Fruit fly (Drosophila melanogaster) whole organism, adult: Measurements from ENCODE around the gene CG31075.

ENCODE experiments used
- CG11617 ChIP-seq: fragments of 200-800 bp; sonication (Bioruptor generic); optimal IDR thresholded peaks from 2 replicates; lab custom pipeline; 2017; ENCODE audit warnings: mild to moderate bottlenecking, missing biosample characterization, missing genetic modification reagents, missing genetic modification characterization
- CG12768 ChIP-seq: fragments of 200-800 bp; sonication (Bioruptor generic); optimal IDR thresholded peaks from 2 replicates; lab custom pipeline; 2017; ENCODE audit warnings: missing biosample characterization, missing genetic modification characterization, mild to moderate bottlenecking, moderate library complexity, missing genetic modification reagents
- CG14711 ChIP-seq: fragments of 200-800 bp; sonication (Bioruptor generic); optimal IDR thresholded peaks from 2 replicates; lab custom pipeline; 2018; ENCODE audit warnings: missing biosample characterization, mild to moderate bottlenecking, missing genetic modification characterization, moderate library complexity
- CG1620 ChIP-seq: fragments of 200-800 bp; sonication (Bioruptor generic); optimal IDR thresholded peaks from 2 replicates; lab custom pipeline; 2016; ENCODE audit warnings: missing biosample characterization, missing genetic modification characterization
- CG33017 ChIP-seq: fragments of 200-800 bp; sonication (Bioruptor generic); optimal IDR thresholded peaks from 2 replicates; lab custom pipeline; 2018; ENCODE audit warnings: missing biosample characterization, mild to moderate bottlenecking, missing genetic modification characterization, moderate library complexity
- CG5204 ChIP-seq: fragments of 200-800 bp; sonication (Bioruptor generic); optimal IDR thresholded peaks from 2 replicates; lab custom pipeline; 2016; ENCODE audit warnings: missing biosample characterization, missing genetic modification characterization
- CG7045 ChIP-seq: fragments of 200-800 bp; sonication (Bioruptor generic); optimal IDR thresholded peaks from 2 replicates; lab custom pipeline; 2017; ENCODE audit warnings: missing biosample characterization, mild to moderate bottlenecking, missing genetic modification characterization
- CG7101 ChIP-seq: fragments of 200-800 bp; sonication (Bioruptor generic); optimal IDR thresholded peaks from 2 replicates; lab custom pipeline; 2018; ENCODE audit warnings: missing biosample characterization, mild to moderate bottlenecking, missing genetic modification characterization, moderate library complexity
- Clk ChIP-seq: fragments of 200-800 bp; sonication (Bioruptor generic); optimal IDR thresholded peaks from 2 replicates; lab custom pipeline; 2017; ENCODE audit warnings: missing biosample characterization, missing genetic modification characterization
- Crg-1 ChIP-seq: fragments of 200-800 bp; sonication (Bioruptor generic); optimal IDR thresholded peaks from 2 replicates; lab custom pipeline; 2016; ENCODE audit warnings: missing biosample characterization, missing genetic modification characterization
- Hr96 ChIP-seq: fragments of 200-800 bp; sonication (Bioruptor generic); optimal IDR thresholded peaks from 2 replicates; lab custom pipeline; 2016; ENCODE audit warnings: missing biosample characterization, missing genetic modification characterization
- Mnt ChIP-seq: fragments of 200-800 bp; sonication (Bioruptor generic); optimal IDR thresholded peaks from 2 replicates; lab custom pipeline; 2016; ENCODE audit warnings: missing biosample characterization, mild to moderate bottlenecking, missing genetic modification characterization
- bab1 ChIP-seq: fragments of 200-800 bp; sonication (Bioruptor generic); optimal IDR thresholded peaks from 3 replicates; lab custom pipeline; 2019; ENCODE audit warnings: missing biosample characterization, mild to moderate bottlenecking, missing genetic modification characterization, moderate library complexity
- cic ChIP-seq: fragments of 200-800 bp; sonication (Bioruptor generic); optimal IDR thresholded peaks from 2 replicates; lab custom pipeline; 2017; ENCODE audit warnings: missing biosample characterization, mild to moderate bottlenecking, missing genetic modification characterization, moderate library complexity
- cnc ChIP-seq, 2 experiments: fragments of >200 bp; optimal IDR thresholded peaks; 2 replicates each; lab custom pipeline; 2017
- kay ChIP-seq: fragments of 200-800 bp; sonication (Bioruptor generic); peaks from one replicate; lab custom pipeline; 2016; ENCODE audit warnings: missing biosample characterization, missing genetic modification characterization, borderline replicate concordance
- ovo ChIP-seq: fragments of 200-800 bp; sonication (Bioruptor generic); optimal IDR thresholded peaks from 2 replicates; lab custom pipeline; 2016; ENCODE audit warnings: missing biosample characterization, missing genetic modification characterization
- pad ChIP-seq: fragments of 200-800 bp; sonication (Bioruptor generic); optimal IDR thresholded peaks from 3 replicates; lab custom pipeline; 2017; ENCODE audit warnings: missing biosample characterization, missing genetic modification characterization, mild to moderate bottlenecking, moderate library complexity, missing genetic modification reagents
- tj ChIP-seq: fragments of 200-800 bp; sonication (Bioruptor generic); optimal IDR thresholded peaks from 3 replicates; lab custom pipeline; 2017; ENCODE audit warnings: missing biosample characterization, mild to moderate bottlenecking, missing genetic modification characterization, moderate library complexity
- toe ChIP-seq: fragments of 200-800 bp; sonication (Bioruptor generic); optimal IDR thresholded peaks from 2 replicates; lab custom pipeline; 2016; ENCODE audit warnings: missing biosample characterization, missing genetic modification characterization

CG31075 gene

DNA sequence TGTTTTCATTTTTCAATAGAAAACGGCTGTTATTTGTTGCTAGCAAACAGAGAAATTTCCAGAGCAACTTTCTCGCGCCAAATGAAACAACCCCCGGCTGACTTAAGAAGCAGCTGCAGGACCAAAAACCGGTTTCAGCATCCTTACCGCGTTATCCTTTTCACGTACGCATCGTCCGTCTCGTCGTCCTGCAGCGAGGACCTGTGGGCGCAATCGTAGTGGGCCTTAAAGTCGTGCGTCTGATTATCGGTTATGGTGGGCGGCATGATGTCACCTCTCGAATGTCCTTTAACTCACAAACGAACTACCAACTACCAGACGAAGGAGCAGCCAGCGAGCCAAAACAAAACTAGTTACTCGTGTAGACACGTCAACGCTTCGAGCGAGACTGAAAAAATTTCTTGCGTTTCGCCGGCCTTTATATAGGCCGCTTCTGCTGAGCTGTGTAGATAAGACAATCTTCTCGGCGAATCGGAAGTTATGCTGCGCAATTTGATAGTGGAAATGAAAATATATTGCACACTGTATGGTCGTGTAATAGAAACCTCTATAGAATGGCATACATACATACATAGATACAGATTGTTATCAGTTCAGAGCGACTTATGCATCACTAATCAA is 35.4 kb downstream of the CG31075 start:
- no peak for TF ChIP-seq CG12768 (GFP tag; lab: Kevin White, UChicago)
- TF ChIP-seq ovo (GFP tag; lab: Kevin White, UChicago), result no peak
- TF ChIP-seq Clk, result no peak
- no peak for TF ChIP-seq tj (GFP tag; lab: Kevin White, UChicago)
- no peak for TF ChIP-seq CG14711 (tag; lab: Kevin White, UChicago)
- TF ChIP-seq CG7101 (tag; lab: Kevin White, UChicago), result no peak
- no peak for TF ChIP-seq CG1620
- no peak for TF ChIP-seq CG5204 (GFP tag; lab: Kevin White, UChicago)
- no peak for TF ChIP-seq CG11617 (GFP tag; lab: Kevin White, UChicago)
- no peak for TF ChIP-seq toe (GFP tag; lab: Kevin White, UChicago)
- no peak for TF ChIP-seq CG7045 (GFP tag; lab: Kevin White, UChicago)
- TF ChIP-seq Mnt, result no peak
- TF ChIP-seq pad (GFP tag; lab: Kevin White, UChicago), result no peak
- TF ChIP-seq kay, result no peak
- no peak for TF ChIP-seq Hr96 (GFP tag; lab: Kevin White, UChicago)

DNA sequence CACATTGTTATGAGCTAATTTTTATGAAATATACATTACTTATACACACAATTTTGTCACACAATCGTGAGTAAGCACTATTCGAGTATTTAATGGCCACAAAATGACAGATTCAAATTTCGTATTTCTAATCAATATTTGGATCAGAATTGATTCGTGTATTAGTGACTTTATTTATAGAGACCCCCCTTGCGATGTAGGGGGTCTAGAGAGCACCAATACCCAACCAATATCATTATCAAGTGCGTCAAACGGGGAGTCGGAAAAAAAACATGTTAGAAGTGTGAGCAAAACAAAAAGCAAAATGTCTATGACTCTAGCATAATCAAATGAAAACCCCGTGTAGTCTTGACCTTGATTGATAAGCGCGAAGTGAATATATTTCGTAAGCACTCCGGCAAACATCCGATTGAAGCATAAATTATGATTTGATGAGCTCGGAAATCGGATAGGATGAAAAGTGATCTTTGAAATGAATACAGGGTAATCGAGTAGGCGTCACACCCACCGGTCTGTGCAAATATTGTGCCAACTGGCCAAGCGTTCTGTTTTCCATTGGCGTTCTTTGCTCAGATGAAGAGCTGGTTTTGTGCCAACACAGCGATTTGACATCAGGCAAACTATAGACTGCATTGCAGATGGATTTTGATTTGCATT is 36.0 kb downstream of the CG31075 start:
- TF ChIP-seq CG5204 (GFP tag; lab: Kevin White, UChicago) (no peak), toe (GFP tag; lab: Kevin White, UChicago) (no peak), tj (GFP tag; lab: Kevin White, UChicago) (no peak), Crg-1 (GFP tag; lab: Kevin White, UChicago) (no peak), CG7045 (GFP tag; lab: Kevin White, UChicago) (no peak), ovo (GFP tag; lab: Kevin White, UChicago) (no peak), Clk (no peak), cnc (optimal IDR thresholded peaks at IDR 0.05; lab: Kevin White, UChicago) (no peak), CG12768 (GFP tag; lab: Kevin White, UChicago) (no peak), bab1 (GFP tag; lab: Kevin White, UChicago) (no peak), cic (no peak), CG7101 (tag; lab: Kevin White, UChicago) (no peak), Hr96 (GFP tag; lab: Kevin White, UChicago) (no peak), pad (GFP tag; lab: Kevin White, UChicago) (no peak), CG14711 (tag; lab: Kevin White, UChicago) (no peak)

dm6 chr3R:26947296-26947880 is 40.9 kb downstream of the CG31075 start, which contains the start of gene Spag1:
Gene Spag1 (plus strand): TSS chr3R:26947830.
- TF ChIP-seq Mnt (peak; percentile 32), ovo (GFP tag; lab: Kevin White, UChicago) (no peak), CG1620 (no peak), cnc (optimal IDR thresholded peaks at IDR 0.05; lab: Kevin White, UChicago) (no peak), CG11617 (GFP tag; lab: Kevin White, UChicago) (peak; percentile 59), Hr96 (GFP tag; lab: Kevin White, UChicago) (peak; percentile 85), bab1 (GFP tag; lab: Kevin White, UChicago) (peak; percentile 62), tj (GFP tag; lab: Kevin White, UChicago) (peak; percentile 48), CG7101 (tag; lab: Kevin White, UChicago) (peak; percentile 29), CG14711 (tag; lab: Kevin White, UChicago) (peak; percentile 1), CG12768 (GFP tag; lab: Kevin White, UChicago) (peak; percentile 98), Clk (no peak), pad (GFP tag; lab: Kevin White, UChicago) (no peak), cic (peak; percentile 32), CG33017 (tag; lab: Kevin White, UChicago) (peak; percentile 55), Crg-1 (GFP tag; lab: Kevin White, UChicago) (no peak), toe (GFP tag; lab: Kevin White, UChicago) (peak; percentile 89), CG5204 (GFP tag; lab: Kevin White, UChicago) (peak; percentile 75), kay (peak; percentile 100), CG7045 (GFP tag; lab: Kevin White, UChicago) (peak; percentile 26)

DNA sequence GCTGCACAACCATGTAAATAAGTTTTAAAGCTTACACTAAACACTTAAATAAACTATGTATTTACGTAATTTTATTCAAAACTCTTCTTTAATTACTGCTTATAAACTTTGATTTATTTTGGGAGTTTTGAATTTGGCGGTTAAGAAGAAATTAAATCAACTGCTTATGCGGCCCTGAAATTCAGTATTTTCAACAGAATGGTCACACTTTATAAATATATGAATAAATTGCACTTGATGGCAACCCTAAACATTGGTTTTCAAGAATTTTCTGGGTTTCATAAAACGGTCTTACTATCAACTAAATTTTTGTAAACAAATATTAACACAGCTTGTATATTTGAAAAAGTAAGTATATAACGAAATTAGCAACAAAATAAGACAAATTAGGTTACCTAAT is 43.1 kb downstream of the CG31075 start, which contains the start of gene CG14252:
Gene CG14252, plus strand, starts transcription at position 302 of the 400 bp plus-strand sequence.
- no peak for TF ChIP-seq Clk
- peak; percentile 84 for TF ChIP-seq kay
- peak; percentile 98 for TF ChIP-seq CG14711 (tag; lab: Kevin White, UChicago)
- peak; percentile 64 for TF ChIP-seq bab1 (GFP tag; lab: Kevin White, UChicago)
- TF ChIP-seq cic, result peak; percentile 16
- TF ChIP-seq CG7101 (tag; lab: Kevin White, UChicago), result peak; percentile 18

DNA sequence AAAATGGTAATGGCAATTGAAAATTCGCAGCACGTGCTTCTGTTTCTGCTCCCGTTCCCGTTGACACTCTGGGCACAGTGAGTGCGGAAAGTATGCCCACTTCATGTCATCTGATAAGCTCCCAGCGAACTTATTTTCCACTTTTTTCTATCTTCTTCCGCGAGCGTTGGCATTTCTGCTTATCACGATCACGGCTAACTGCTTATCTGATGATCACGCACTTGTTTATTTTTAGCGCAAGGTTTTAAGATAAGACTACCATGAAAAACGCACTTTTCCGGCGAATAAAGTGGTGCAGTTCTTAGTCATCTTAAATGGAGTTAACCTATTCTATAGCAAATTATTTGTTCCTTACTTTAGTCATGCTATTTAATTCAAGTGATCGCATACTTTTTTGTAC is 50.9 kb downstream of the CG31075 start:
- TF ChIP-seq CG5204 (GFP tag; lab: Kevin White, UChicago) (peak; percentile 40), CG11617 (GFP tag; lab: Kevin White, UChicago) (no peak)

DNA sequence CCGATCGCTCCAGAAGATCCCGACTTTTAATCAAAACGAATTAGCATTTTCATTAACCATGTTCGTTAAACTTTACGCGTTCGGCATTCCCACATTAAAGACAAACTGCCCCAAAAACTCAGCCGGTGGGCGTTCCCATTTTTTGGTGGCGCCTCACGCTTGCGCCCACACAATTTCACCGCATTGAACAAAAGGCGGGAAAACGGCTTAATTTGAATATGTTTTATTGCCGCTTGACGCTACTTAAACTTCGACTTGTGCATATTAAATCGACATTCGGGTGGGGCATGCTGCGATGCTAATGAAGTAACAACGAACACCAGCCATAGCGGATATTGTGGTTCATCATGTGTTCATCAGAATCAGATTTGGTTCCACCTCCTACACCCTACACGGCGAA is 51.8 kb downstream of the CG31075 start:
- TF ChIP-seq Clk, result no peak
